Fruit fly (Drosophila melanogaster) whole organism, embryonic: Measurements from ENCODE around the gene CG5565.
A peak's percentile ranks its signal among the peaks of the same experiment; 100 is the strongest.

Source experiments
- Antp ChIP-seq: fragments of 200-800 bp; sonication (Bioruptor generic); optimal IDR thresholded peaks from 3 replicates; lab custom pipeline; 2016; ENCODE audit warnings: missing biosample characterization, missing genetic modification characterization
- Atf-2 ChIP-seq: fragments of 200-800 bp; sonication (Bioruptor generic); optimal IDR thresholded peaks from 2 replicates; lab custom pipeline; 2016; ENCODE audit warnings: missing biosample characterization, missing genetic modification characterization
- CG10565 ChIP-seq: fragments of 200-800 bp; sonication (Bioruptor generic); optimal IDR thresholded peaks from 3 replicates; lab custom pipeline; 2016; ENCODE audit warnings: missing biosample characterization, mild to moderate bottlenecking, missing genetic modification characterization
- CG10654 ChIP-seq: fragments of 200-800 bp; sonication (Bioruptor generic); optimal IDR thresholded peaks from 2 replicates; lab custom pipeline; 2016; ENCODE audit warnings: missing biosample characterization, missing genetic modification characterization
- CG13775 ChIP-seq: fragments of 200-800 bp; sonication (Bioruptor generic); optimal IDR thresholded peaks from 3 replicates; lab custom pipeline; 2017; ENCODE audit warnings: missing biosample characterization, mild to moderate bottlenecking, missing genetic modification characterization
- CG1529 ChIP-seq: fragments of 200-800 bp; sonication (Bioruptor generic); optimal IDR thresholded peaks from 3 replicates; lab custom pipeline; 2018; ENCODE audit warnings: missing biosample characterization, missing genetic modification characterization
- CG15696 ChIP-seq: fragments of 200-800 bp; sonication (Bioruptor generic); optimal IDR thresholded peaks from 2 replicates; lab custom pipeline; 2019; ENCODE audit warnings: missing biosample characterization, mild to moderate bottlenecking, missing genetic modification characterization, moderate library complexity
- CG2129 ChIP-seq: fragments of 200-800 bp; sonication (Bioruptor generic); IDR thresholded peaks from 2 replicates; pipeline ENCODE4 v1.3.6; 2022; ENCODE audit warnings: missing biosample characterization, missing genetic modification characterization; ENCODE audit not compliant: partially characterized antibody
- CG2712 ChIP-seq: fragments of 200-800 bp; optimal IDR thresholded peaks from 3 replicates; lab custom pipeline; 2019; ENCODE audit warnings: missing biosample characterization, mild to moderate bottlenecking, missing genetic modification characterization, moderate library complexity
- CG32772 ChIP-seq: fragments of 200-800 bp; sonication (Bioruptor generic); IDR thresholded peaks from 2 replicates; pipeline ENCODE4 v1.3.6; 2022; ENCODE audit warnings: missing biosample characterization, missing genetic modification characterization
- CG7357 ChIP-seq: fragments of 200-800 bp; sonication (Bioruptor generic); IDR thresholded peaks from 3 replicates; pipeline ENCODE4 v1.3.6; 2022; ENCODE audit warnings: missing biosample characterization, missing genetic modification characterization
- CG8478 ChIP-seq: fragments of >200 bp; optimal IDR thresholded peaks from 2 replicates; lab custom pipeline; 2018
- Chrac-16 ChIP-seq: fragments of 200-800 bp; sonication (Bioruptor generic); optimal IDR thresholded peaks from 3 replicates; lab custom pipeline; 2016; ENCODE audit warnings: missing biosample characterization, missing genetic modification characterization
- CoRest ChIP-seq: fragments of 200-800 bp; sonication (Bioruptor generic); optimal IDR thresholded peaks from 3 replicates; lab custom pipeline; 2018; ENCODE audit warnings: missing biosample characterization, mild to moderate bottlenecking, missing genetic modification characterization, moderate library complexity
- Doc2 ChIP-seq: fragments of 200-800 bp; sonication (Bioruptor generic); IDR thresholded peaks from 2 replicates; pipeline ENCODE4 v1.3.6; 2022; ENCODE audit warnings: missing biosample characterization, missing genetic modification characterization
- ERR ChIP-seq: fragments of 200-800 bp; sonication (Bioruptor generic); optimal IDR thresholded peaks from 2 replicates; lab custom pipeline; 2016; ENCODE audit warnings: missing biosample characterization, missing genetic modification characterization
- Ets97D ChIP-seq: fragments of 200-800 bp; sonication (Bioruptor generic); optimal IDR thresholded peaks from 3 replicates; lab custom pipeline; 2016; ENCODE audit warnings: missing biosample characterization, missing genetic modification characterization
- Mad ChIP-seq: fragments of 200-800 bp; sonication (Bioruptor generic); optimal IDR thresholded peaks from 2 replicates; lab custom pipeline; 2016; ENCODE audit warnings: missing biosample characterization, missing genetic modification characterization
- NC2β ChIP-seq: fragments of 200-800 bp; sonication (Bioruptor generic); optimal IDR thresholded peaks from 2 replicates; lab custom pipeline; 2016; ENCODE audit warnings: missing biosample characterization, missing genetic modification characterization
- Nf-YA ChIP-seq: fragments of 200-800 bp; sonication (Bioruptor generic); IDR thresholded peaks from 2 replicates; pipeline ENCODE4 v1.3.6; 2022; ENCODE audit warnings: missing biosample characterization, missing genetic modification characterization
- PHDP ChIP-seq: fragments of 200-800 bp; sonication (Bioruptor generic); optimal IDR thresholded peaks from 3 replicates; lab custom pipeline; 2018; ENCODE audit warnings: missing biosample characterization, mild to moderate bottlenecking, missing genetic modification characterization, moderate library complexity
- Poxn ChIP-seq: fragments of 200-800 bp; sonication (Bioruptor generic); IDR thresholded peaks from 2 replicates; pipeline ENCODE4 v1.3.6; 2022; ENCODE audit warnings: missing biosample characterization, missing genetic modification characterization
- Vsx1 ChIP-seq: fragments of 200-800 bp; sonication (Bioruptor generic); optimal IDR thresholded peaks from 2 replicates; lab custom pipeline; 2017; ENCODE audit warnings: missing biosample characterization, mild to moderate bottlenecking, missing genetic modification characterization, missing genetic modification reagents
- ase ChIP-seq: fragments of 200-800 bp; sonication (Bioruptor generic); IDR thresholded peaks from 3 replicates; pipeline ENCODE4 v1.3.6; 2022; ENCODE audit warnings: missing biosample characterization, missing genetic modification characterization
- bowl ChIP-seq: fragments of 200-800 bp; sonication (Bioruptor generic); IDR thresholded peaks from 2 replicates; pipeline ENCODE4 v1.3.6; 2022; ENCODE audit warnings: missing biosample characterization, missing genetic modification characterization
- chn ChIP-seq: fragments of 200-800 bp; sonication (Bioruptor generic); optimal IDR thresholded peaks from 2 replicates; lab custom pipeline; 2016; ENCODE audit warnings: missing biosample characterization, missing genetic modification characterization
- corto ChIP-seq: fragments of 200-800 bp; sonication (Bioruptor generic); optimal IDR thresholded peaks from 2 replicates; lab custom pipeline; 2016; ENCODE audit warnings: missing biosample characterization, mild to moderate bottlenecking, missing genetic modification characterization, moderate library complexity
- exex ChIP-seq: fragments of 200-800 bp; sonication (Bioruptor generic); optimal IDR thresholded peaks from 4 replicates; lab custom pipeline; 2018; ENCODE audit warnings: missing biosample characterization, mild to moderate bottlenecking, missing genetic modification characterization, moderate library complexity
- gem ChIP-seq: fragments of 200-800 bp; sonication (Bioruptor generic); optimal IDR thresholded peaks from 2 replicates; lab custom pipeline; 2019; ENCODE audit warnings: missing biosample characterization, mild to moderate bottlenecking, missing genetic modification characterization, moderate library complexity
- nerfin-1 ChIP-seq: fragments of 200-800 bp; sonication (Bioruptor generic); optimal IDR thresholded peaks from 3 replicates; lab custom pipeline; 2019; ENCODE audit warnings: missing biosample characterization, mild to moderate bottlenecking, missing genetic modification characterization, moderate library complexity
- nerfin-2 ChIP-seq: fragments of 200-800 bp; sonication (Bioruptor generic); IDR thresholded peaks from 2 replicates; pipeline ENCODE4 v1.3.6; 2022; ENCODE audit warnings: missing biosample characterization, missing genetic modification characterization; ENCODE audit not compliant: partially characterized antibody
- ro ChIP-seq: fragments of 200-800 bp; sonication (Bioruptor generic); IDR thresholded peaks from 2 replicates; pipeline ENCODE4 v1.3.6; 2022; ENCODE audit warnings: missing biosample characterization, missing genetic modification characterization
- stc ChIP-seq: fragments of 200-800 bp; sonication (Bioruptor generic); IDR thresholded peaks from 2 replicates; pipeline ENCODE4 v1.3.6; 2022; ENCODE audit warnings: missing biosample characterization, missing genetic modification characterization
- vfl ChIP-seq: fragments of 200-800 bp; sonication (Bioruptor generic); optimal IDR thresholded peaks from 2 replicates; lab custom pipeline; 2016; ENCODE audit warnings: missing biosample characterization, missing genetic modification characterization

The CG5565 gene

dm6 chr2L:1361771-1362632 lies 6.3 kb upstream of the CG5565 start, which contains the start of gene NLaz (continued):
- TF ChIP-seq Ets97D (GFP tag; lab: Kevin White, UChicago) (peak; percentile 14), NC2β (GFP tag; lab: Kevin White, UChicago) (no peak), CG1529 (GFP tag; lab: Kevin White, UChicago) (no peak), nerfin-2 (GFP tag; lab: Robert Waterston, UW) (no peak), CG10654 (GFP tag; lab: Kevin White, UChicago) (no peak), CG7357 (GFP tag; lab: Robert Waterston, UW) (no peak)

- TF ChIP-seq CG13775 (GFP tag; lab: Kevin White, UChicago) = no peak
- no peak for TF ChIP-seq CG2129 (GFP tag; lab: Robert Waterston, UW)
- TF ChIP-seq CG8478 (lab: Kevin White, UChicago) = no peak
- no peak for TF ChIP-seq ro (GFP tag; lab: Robert Waterston, UW)
- TF ChIP-seq CG15696 (tag; lab: Kevin White, UChicago) = no peak
- TF ChIP-seq Poxn (GFP tag; lab: Robert Waterston, UW) = no peak
- TF ChIP-seq, all 482 proteins: peak for 0
Measured at dm6 chr2L:1359690-1360089, 4.0 kb upstream of the CG5565 start, which contains the start of gene CG31659. Gene CG31659, minus strand, starts transcription at chr2L:1359790.

dm6 chr2L:1354819-1355218 lies 905 bp downstream of the CG5565 start, which contains the start of gene CG31924:
Gene CG31924, minus strand, starts transcription at chr2L:1354919.
- TF ChIP-seq Atf-2 (GFP tag; lab: Kevin White, UChicago) (no peak), Vsx1 (no peak), CG2712 (tag; lab: Kevin White, UChicago) (no peak), Chrac-16 (GFP tag; lab: Kevin White, UChicago) (no peak), exex (tag; lab: Kevin White, UChicago) (no peak), chn (GFP tag; lab: Kevin White, UChicago) (no peak), stc (GFP tag; lab: Robert Waterston, UW) (no peak), Doc2 (GFP tag; lab: Robert Waterston, UW) (no peak), Antp (GFP tag; lab: Kevin White, UChicago) (no peak), ase (GFP tag; lab: Robert Waterston, UW) (no peak), gem (tag; lab: Kevin White, UChicago) (no peak)

dm6 chr2L:1354009-1354408 lies 1.7 kb downstream of the CG5565 start, which contains the start of gene CG5561:
Gene CG5561, minus strand, starts transcription at chr2L:1354109.
- TF ChIP-seq Nf-YA (no peak), CG10565 (no peak), ERR (GFP tag; lab: Kevin White, UChicago) (no peak), CG8478 (lab: Kevin White, UChicago) (no peak), PHDP (tag; lab: Kevin White, UChicago) (no peak), bowl (GFP tag; lab: Robert Waterston, UW) (no peak), vfl (GFP tag; lab: Kevin White, UChicago) (no peak), CoRest (tag; lab: Kevin White, UChicago) (no peak), nerfin-1 (no peak), corto (no peak), CG32772 (GFP tag; lab: Robert Waterston, UW) (no peak), Mad (GFP tag; lab: Kevin White, UChicago) (no peak)
- TF ChIP-seq, all 482 proteins: peak for 0
